Worm (Caenorhabditis elegans) whole organism, L4 larva: ENCODE data around the gene nhr-106.

Source experiments
- D1046.2 ChIP-seq: fragments of 200-800 bp; sonication (Bioruptor generic); IDR thresholded peaks from 2 replicates; pipeline ENCODE4 v1.3.6; 2022; ENCODE audit warnings: missing genetic modification characterization, missing compliant biosample characterization
- F49E8.2 ChIP-seq: sonication (generic microtip); optimal IDR thresholded peaks from 2 replicates; lab custom pipeline; 2016; ENCODE audit warnings: missing compliant biosample characterization, mild to moderate bottlenecking, missing genetic modification characterization, borderline replicate concordance
- R02D3.7 ChIP-seq: fragments of 150-350 bp; sonication (generic microtip); optimal IDR thresholded peaks from 3 replicates; lab custom pipeline; 2014; ENCODE audit warnings: missing biosample characterization, missing genetic modification characterization
- T26A8.4 ChIP-seq: fragments of 200-800 bp; sonication (Bioruptor generic); IDR thresholded peaks from 2 replicates; pipeline ENCODE4 v1.3.6; 2022; ENCODE audit warnings: missing genetic modification characterization, missing compliant biosample characterization
- ceh-20 ChIP-seq: fragments of 200-800 bp; sonication (Bioruptor generic); IDR thresholded peaks from 2 replicates; pipeline ENCODE4 v1.3.6; 2022; ENCODE audit warnings: missing genetic modification reagents, missing genetic modification characterization, missing compliant biosample characterization
- ceh-28 ChIP-seq: fragments of 150-350 bp; optimal IDR thresholded peaks from 2 replicates; lab custom pipeline; 2014; ENCODE audit warnings: missing biosample characterization, missing genetic modification reagents, missing genetic modification characterization
- ceh-62 ChIP-seq: sonication (generic microtip); optimal IDR thresholded peaks from 2 replicates; lab custom pipeline; 2017; ENCODE audit warnings: missing biosample characterization, missing genetic modification characterization
- ceh-82 ChIP-seq: sonication (generic microtip); optimal IDR thresholded peaks from 2 replicates; lab custom pipeline; 2017; ENCODE audit warnings: missing biosample characterization, missing genetic modification characterization
- ces-1 ChIP-seq: fragments of 150-350 bp; sonication (generic microtip); optimal IDR thresholded peaks from 4 replicates; lab custom pipeline; 2014; ENCODE audit warnings: missing biosample characterization, missing genetic modification reagents, missing genetic modification characterization
- daf-12 ChIP-seq: fragments of 150-350 bp; optimal IDR thresholded peaks from 2 replicates; lab custom pipeline; 2014; ENCODE audit warnings: missing biosample characterization, missing genetic modification reagents, missing genetic modification characterization
- daf-8 ChIP-seq: fragments of 200-800 bp; sonication (Bioruptor generic); IDR thresholded peaks from 2 replicates; pipeline ENCODE4 v1.3.6; 2022; ENCODE audit warnings: missing genetic modification characterization, missing compliant biosample characterization
- duxl-1 ChIP-seq: sonication (generic microtip); optimal IDR thresholded peaks from 2 replicates; lab custom pipeline; 2016; ENCODE audit warnings: mild to moderate bottlenecking, missing genetic modification characterization, moderate library complexity, missing compliant biosample characterization; ENCODE audit not compliant: poor library complexity
- dve-1 ChIP-seq: sonication (generic microtip); optimal IDR thresholded peaks from 2 replicates; lab custom pipeline; 2017; ENCODE audit warnings: antibody characterized with exemption, mild to moderate bottlenecking, missing genetic modification characterization, missing compliant biosample characterization; ENCODE audit not compliant: insufficient read depth
- fos-1 ChIP-seq: fragments of 150-350 bp; optimal IDR thresholded peaks from 2 replicates; lab custom pipeline; 2014; ENCODE audit warnings: missing biosample characterization, missing genetic modification characterization
- hif-1 ChIP-seq, 2 experiments: sonication (generic microtip); optimal IDR thresholded peaks; 2 replicates each; lab custom pipeline; 2016 to 2017; ENCODE audit warnings: missing compliant biosample characterization in 2 of 2, missing genetic modification characterization in 2 of 2, missing genetic modification reagents in 2 of 2, missing genotype in 2 of 2, mild to moderate bottlenecking in 1 of 2
- hlh-30 ChIP-seq: sonication (generic microtip); optimal IDR thresholded peaks from 2 replicates; lab custom pipeline; 2017; ENCODE audit warnings: antibody characterized with exemption, mild to moderate bottlenecking, missing genetic modification characterization, missing compliant biosample characterization; ENCODE audit not compliant: insufficient read depth
- lim-7 ChIP-seq: fragments of 200-800 bp; sonication (Bioruptor generic); IDR thresholded peaks from 2 replicates; pipeline ENCODE4 v1.3.6; 2022; ENCODE audit warnings: missing genetic modification characterization, missing compliant biosample characterization
- lin-15B ChIP-seq: fragments of 150-350 bp; sonication (generic microtip); optimal IDR thresholded peaks from 3 replicates; lab custom pipeline; 2014; ENCODE audit warnings: missing biosample characterization, missing genetic modification characterization
- lir-3 ChIP-seq: sonication (generic microtip); optimal IDR thresholded peaks from 2 replicates; lab custom pipeline; 2016; ENCODE audit warnings: mild to moderate bottlenecking, missing genetic modification characterization, missing compliant biosample characterization
- madf-5 ChIP-seq, 2 experiments: fragments of 200-800 bp; sonication (Bioruptor generic); IDR thresholded peaks; 2 replicates each; pipeline ENCODE4 v1.3.6; 2022; ENCODE audit warnings: missing compliant biosample characterization in 2 of 2, missing genetic modification characterization in 2 of 2
- madf-9 ChIP-seq: fragments of 200-800 bp; sonication (Bioruptor generic); conservative IDR thresholded peaks from 2 replicates; pipeline ENCODE4 v1.3.6; 2022; ENCODE audit warnings: missing genetic modification reagents, missing genetic modification characterization, missing compliant biosample characterization
- mdl-1 ChIP-seq, 2 experiments: fragments of 150-350 bp in 1 of 2; sonication (generic microtip) in 1 of 2; optimal IDR thresholded peaks; 2 replicates each; lab custom pipeline; 2014 to 2017; ENCODE audit warnings: missing biosample characterization in 2 of 2, missing genetic modification characterization in 2 of 2
- mdt-29 ChIP-seq: fragments of 200-800 bp; sonication (Bioruptor generic); IDR thresholded peaks from 2 replicates; pipeline ENCODE4 v1.3.6; 2022; ENCODE audit warnings: missing genetic modification reagents, missing genetic modification characterization, missing compliant biosample characterization
- mep-1 ChIP-seq: fragments of 150-350 bp; sonication (generic microtip); optimal IDR thresholded peaks from 3 replicates; lab custom pipeline; 2014; ENCODE audit warnings: missing biosample characterization, missing genetic modification characterization
- mxl-3 ChIP-seq: fragments of 200-800 bp; sonication (Bioruptor generic); optimal IDR thresholded peaks from 2 replicates; lab custom pipeline; 2018; ENCODE audit warnings: mild to moderate bottlenecking, missing genetic modification characterization, missing compliant biosample characterization
- nhr-102 ChIP-seq: sonication (generic microtip); optimal IDR thresholded peaks from 2 replicates; lab custom pipeline; 2016; ENCODE audit warnings: mild to moderate bottlenecking, missing genetic modification characterization, moderate library complexity, missing compliant biosample characterization
- nhr-111 ChIP-seq: fragments of 200-800 bp; sonication (Bioruptor generic); optimal IDR thresholded peaks from 2 replicates; lab custom pipeline; 2018; ENCODE audit warnings: mild to moderate bottlenecking, missing genetic modification characterization, missing compliant biosample characterization
- nhr-28 ChIP-seq: fragments of 150-350 bp; optimal IDR thresholded peaks from 2 replicates; lab custom pipeline; 2014; ENCODE audit warnings: missing biosample characterization, missing genetic modification characterization
- nhr-48 ChIP-seq: sonication (generic microtip); optimal IDR thresholded peaks from 2 replicates; lab custom pipeline; 2016; ENCODE audit warnings: mild to moderate bottlenecking, missing genetic modification characterization, missing compliant biosample characterization
- nhr-6 ChIP-seq: fragments of 150-350 bp; optimal IDR thresholded peaks from 2 replicates; lab custom pipeline; 2014; ENCODE audit warnings: missing biosample characterization, missing genetic modification characterization
- nhr-77 ChIP-seq: fragments of 150-350 bp; optimal IDR thresholded peaks from 2 replicates; lab custom pipeline; 2014; ENCODE audit warnings: missing biosample characterization, missing genetic modification characterization
- pha-4 ChIP-seq, 2 experiments: fragments of 150-350 bp in 1 of 2; fragments of 200-800 bp in 1 of 2; sonication (Bioruptor generic) in 1 of 2; IDR thresholded peaks in 1 of 2; optimal IDR thresholded peaks in 1 of 2; 2 replicates each; pipeline versions ENCODE4 v1.3.6 to Lab custom; 2014 to 2022; ENCODE audit warnings: missing genetic modification characterization in 2 of 2, missing genetic modification reagents in 2 of 2, missing biosample characterization in 1 of 2, missing compliant biosample characterization in 1 of 2
- pqm-1 ChIP-seq: sonication (generic microtip); optimal IDR thresholded peaks from 2 replicates; lab custom pipeline; 2017; ENCODE audit warnings: missing biosample characterization, missing genetic modification characterization
- rbr-2 ChIP-seq: sonication (generic microtip); optimal IDR thresholded peaks from 2 replicates; lab custom pipeline; 2016; ENCODE audit warnings: missing genotype, missing genetic modification characterization, missing compliant biosample characterization
- spr-1 ChIP-seq: sonication (generic microtip); optimal IDR thresholded peaks from 2 replicates; lab custom pipeline; 2016; ENCODE audit warnings: mild to moderate bottlenecking, missing genetic modification characterization, missing compliant biosample characterization
- unc-62 ChIP-seq, 3 experiments: fragments of 150-350 bp in 1 of 3; sonication (generic microtip); optimal IDR thresholded peaks in 2 of 3; peaks in 1 of 3; 1 replicate in 1 of 3; 2 replicates in 2 of 3; lab custom pipeline; 2014 to 2017; ENCODE audit warnings: missing biosample characterization in 3 of 3, missing genetic modification characterization in 3 of 3, missing genetic modification reagents in 3 of 3, missing genotype in 1 of 3
- vab-7 ChIP-seq: fragments of 200-800 bp; sonication (Bioruptor generic); IDR thresholded peaks from 2 replicates; pipeline ENCODE4 v1.3.6; 2022; ENCODE audit warnings: missing genetic modification reagents, missing genetic modification characterization, missing compliant biosample characterization
- zfp-2 ChIP-seq: sonication (generic microtip); optimal IDR thresholded peaks from 2 replicates; lab custom pipeline; 2016; ENCODE audit warnings: mild to moderate bottlenecking, missing genetic modification characterization, missing compliant biosample characterization
- ztf-11 ChIP-seq: fragments of 150-350 bp; optimal IDR thresholded peaks from 2 replicates; lab custom pipeline; 2014; ENCODE audit warnings: missing biosample characterization, missing genetic modification characterization

nhr-106 gene

DNA sequence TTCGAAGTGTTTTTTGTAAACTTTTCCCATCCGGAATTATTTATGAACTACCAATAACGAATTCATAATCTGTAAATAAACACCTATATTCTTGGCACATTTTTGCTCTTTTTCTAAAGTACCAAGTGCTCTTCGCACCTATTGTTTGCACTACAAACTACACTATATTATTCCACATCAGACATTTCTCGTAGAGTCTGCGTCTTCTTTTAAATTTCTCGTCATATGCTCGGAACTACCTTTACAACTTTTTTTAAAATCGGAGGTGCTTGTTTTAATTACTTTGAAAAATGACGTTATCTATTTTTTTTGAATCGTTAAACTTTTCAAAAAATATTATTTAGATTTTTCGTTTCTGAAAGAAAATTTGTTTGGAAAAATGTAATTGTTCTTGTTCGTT lies 24.6 kb upstream of the nhr-106 start, which contains the start of gene nhr-201 (continued):
- TF ChIP-seq lin-15B (tag; lab: Kevin White, UChicago) (no peak), D1046.2 (no peak)

DNA sequence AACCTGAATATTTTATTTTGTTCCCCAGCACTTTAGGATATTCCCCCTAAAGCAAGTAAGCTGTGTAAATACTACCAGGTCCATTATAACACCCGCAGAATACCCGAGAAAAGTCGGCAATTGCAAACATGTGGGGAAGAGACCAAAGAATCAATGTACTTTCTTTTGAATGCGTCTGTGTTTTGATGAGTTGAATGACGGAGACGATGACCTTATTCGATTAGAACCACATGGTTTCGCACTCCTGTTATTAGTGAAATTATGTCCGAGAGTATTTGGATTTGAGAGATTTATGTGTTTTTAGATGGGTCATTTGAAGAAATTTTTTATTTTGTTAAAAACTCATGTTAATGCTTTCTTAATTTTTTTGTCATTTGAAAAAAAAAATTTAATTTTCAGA lies 24.1 kb upstream of the nhr-106 start:
- TF ChIP-seq lim-7 (GFP tag; lab: Robert Waterston, UW) (no peak), hif-1 (tag; optimal IDR thresholded peaks at IDR 0.05; lab: Kevin White, UChicago) (no peak), mxl-3 (GFP tag; lab: Kevin White, UChicago) (peak; percentile 3), pqm-1 (tag; lab: Kevin White, UChicago) (no peak), T26A8.4 (GFP tag; lab: Robert Waterston, UW) (no peak), mdl-1 (tag; optimal IDR thresholded peaks at IDR 0.05; lab: Kevin White, UChicago) (peak in 1 of 2 experiments; percentile 2), hlh-30 (tag; lab: Kevin White, UChicago) (peak; percentile 20), ceh-20 (GFP tag; lab: Robert Waterston, UW) (no peak), nhr-6 (tag; lab: Kevin White, UChicago) (no peak), duxl-1 (tag; lab: Kevin White, UChicago) (peak; percentile 23), pha-4 (GFP tag; IDR thresholded peaks at IDR 0.05; lab: Robert Waterston, UW) (no peak), pha-4 (tag; optimal IDR thresholded peaks at IDR 0.05; lab: Kevin White, UChicago) (no peak), nhr-28 (tag; lab: Kevin White, UChicago) (peak; percentile 46), zfp-2 (tag; lab: Kevin White, UChicago) (no peak), mdt-29 (GFP tag; lab: Robert Waterston, UW) (no peak), mep-1 (tag; lab: Kevin White, UChicago) (no peak), unc-62 (GFP tag; optimal IDR thresholded peaks at IDR 0.05 in 1 of 2; lab: Kevin White, UChicago) (peak in 1 of 2 experiments; percentile 73), unc-62 (tag; optimal IDR thresholded peaks at IDR 0.05; lab: Kevin White, UChicago) (no peak), nhr-111 (GFP tag; lab: Kevin White, UChicago) (no peak), ceh-82 (tag; lab: Kevin White, UChicago) (no peak)

DNA sequence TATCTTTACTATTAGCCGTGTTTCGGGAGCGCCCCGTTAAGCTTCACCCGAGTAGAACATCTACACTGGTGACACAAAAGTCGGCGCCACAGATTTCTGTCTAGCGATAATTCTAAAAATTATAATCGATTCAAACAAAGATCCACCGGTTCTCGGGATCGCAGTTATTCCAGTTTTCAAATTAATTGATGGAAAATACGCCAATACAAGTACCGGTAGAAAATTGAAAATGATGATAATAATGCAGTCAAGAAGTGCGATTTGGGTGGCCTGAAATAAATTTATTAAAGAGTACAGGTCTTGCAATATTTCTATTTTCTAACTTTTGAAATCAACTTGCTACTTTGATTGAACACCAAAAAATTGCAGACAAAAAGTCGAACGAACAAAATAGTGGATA lies 21.9 kb upstream of the nhr-106 start:
- TF ChIP-seq dve-1 (tag; lab: Kevin White, UChicago) (peak; percentile 4), nhr-77 (tag; lab: Kevin White, UChicago) (no peak), unc-62 (GFP tag; optimal IDR thresholded peaks at IDR 0.05 in 1 of 2; lab: Kevin White, UChicago) (peak in 1 of 2 experiments; percentile 73), unc-62 (tag; optimal IDR thresholded peaks at IDR 0.05; lab: Kevin White, UChicago) (no peak)

- no peak for TF ChIP-seq ceh-20 (GFP tag; lab: Robert Waterston, UW)
- no peak for TF ChIP-seq lir-3 (tag; lab: Kevin White, UChicago)
- TF ChIP-seq nhr-77 (tag; lab: Kevin White, UChicago), result no peak
- TF ChIP-seq daf-8, result no peak
- TF ChIP-seq R02D3.7 (tag; lab: Kevin White, UChicago), result no peak
- no peak for TF ChIP-seq nhr-102 (tag; lab: Kevin White, UChicago)
- no peak for TF ChIP-seq F49E8.2 (tag; lab: Kevin White, UChicago)
- no peak for TF ChIP-seq ceh-28 (tag; lab: Kevin White, UChicago)
Measured at ce11 chrV:468460-468859, 21.0 kb upstream of the nhr-106 start, which contains the start of gene srbc-57. TSS of gene srbc-57 (minus strand) at chrV:468560.

DNA sequence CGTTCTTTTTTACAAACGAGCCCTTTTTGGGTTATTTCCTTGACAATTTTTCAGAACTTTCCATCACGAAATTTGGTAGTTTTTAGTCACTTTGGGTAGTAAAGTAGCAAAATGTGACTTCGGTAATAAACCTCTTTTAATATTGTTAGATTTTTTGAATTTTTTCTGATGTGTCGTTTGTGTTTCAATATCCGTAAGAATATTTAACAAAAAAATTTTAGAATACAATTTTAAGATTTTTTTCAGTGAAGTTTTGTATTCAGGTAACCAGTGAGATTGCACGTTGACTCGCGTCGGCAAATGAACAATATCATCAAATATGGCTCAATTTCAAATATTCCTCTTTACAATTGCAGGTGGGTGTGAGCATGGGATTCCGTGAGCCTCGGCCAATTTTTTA lies 16.8 kb upstream of the nhr-106 start, which contains the start of gene srt-31:
srt-31 (plus strand) TSS at position 301 of the 400 bp plus-strand sequence.
- TF ChIP-seq ceh-62, result no peak
- no peak for TF ChIP-seq D1046.2
- TF ChIP-seq nhr-48 (tag; lab: Kevin White, UChicago), result no peak
- no peak for TF ChIP-seq madf-5 (GFP tag; IDR thresholded peaks at IDR 0.05; lab: Robert Waterston, UW)
- no peak for TF ChIP-seq mdt-29 (GFP tag; lab: Robert Waterston, UW)
- no peak for TF ChIP-seq mxl-3 (GFP tag; lab: Kevin White, UChicago)
- TF ChIP-seq hif-1 (tag; optimal IDR thresholded peaks at IDR 0.05; lab: Kevin White, UChicago), result no peak
- TF ChIP-seq ces-1 (GFP tag; lab: Kevin White, UChicago), result no peak
- TF ChIP-seq vab-7, result no peak
- no peak for TF ChIP-seq madf-9 (GFP tag; lab: Robert Waterston, UW)
- no peak for TF ChIP-seq daf-12 (tag; lab: Kevin White, UChicago)
- no peak for TF ChIP-seq rbr-2 (tag; lab: Kevin White, UChicago)
- TF ChIP-seq ztf-11 (tag; lab: Kevin White, UChicago), result no peak
- no peak for TF ChIP-seq spr-1
- TF ChIP-seq fos-1 (tag; lab: Kevin White, UChicago), result no peak
